Worm (Caenorhabditis elegans) whole organism, L4 larva: Measurements from ENCODE around the gene clec-160.
A peak's percentile ranks its signal among the peaks of the same experiment; 100 is the strongest.

ENCODE experiments used
- D1046.2 ChIP-seq: fragments of 200-800 bp; sonication (Bioruptor generic); IDR thresholded peaks from 2 replicates; pipeline ENCODE4 v1.3.6; 2022; ENCODE audit warnings: missing genetic modification characterization, missing compliant biosample characterization
- F10B5.3 ChIP-seq: sonication (generic microtip); optimal IDR thresholded peaks from 2 replicates; lab custom pipeline; 2016; ENCODE audit warnings: mild to moderate bottlenecking, missing genetic modification characterization, missing compliant biosample characterization
- F37D6.2 ChIP-seq: sonication (generic microtip); optimal IDR thresholded peaks from 2 replicates; lab custom pipeline; 2016; ENCODE audit warnings: mild to moderate bottlenecking, missing genetic modification characterization, missing compliant biosample characterization
- F44E2.7 ChIP-seq: fragments of 200-800 bp; sonication (Bioruptor generic); IDR thresholded peaks from 2 replicates; pipeline ENCODE4 v2.1.2; 2022; ENCODE audit warnings: missing genetic modification characterization, missing compliant biosample characterization
- T26A8.4 ChIP-seq: fragments of 200-800 bp; sonication (Bioruptor generic); IDR thresholded peaks from 2 replicates; pipeline ENCODE4 v1.3.6; 2022; ENCODE audit warnings: missing genetic modification characterization, missing compliant biosample characterization
- ZK337.2 ChIP-seq: fragments of 200-800 bp; sonication (Bioruptor generic); IDR thresholded peaks from 2 replicates; pipeline ENCODE4 v1.3.6; 2022; ENCODE audit warnings: missing genetic modification reagents, missing genetic modification characterization, missing compliant biosample characterization
- aly-2 ChIP-seq: sonication (generic microtip); optimal IDR thresholded peaks from 2 replicates; lab custom pipeline; 2018; ENCODE audit warnings: missing biosample characterization, missing genetic modification characterization
- arid-1 ChIP-seq: fragments of 200-800 bp; sonication (Bioruptor generic); conservative IDR thresholded peaks from 2 replicates; pipeline ENCODE4 v1.3.6; 2022; ENCODE audit warnings: missing genetic modification reagents, missing genetic modification characterization, missing compliant biosample characterization
- ceh-20 ChIP-seq: fragments of 200-800 bp; sonication (Bioruptor generic); IDR thresholded peaks from 2 replicates; pipeline ENCODE4 v1.3.6; 2022; ENCODE audit warnings: missing genetic modification reagents, missing genetic modification characterization, missing compliant biosample characterization
- ceh-44 ChIP-seq: fragments of 200-800 bp; sonication (Bioruptor generic); IDR thresholded peaks from 2 replicates; pipeline ENCODE4 v1.3.6; 2022; ENCODE audit warnings: missing genetic modification reagents, missing genetic modification characterization, missing compliant biosample characterization
- ceh-62 ChIP-seq: sonication (generic microtip); optimal IDR thresholded peaks from 2 replicates; lab custom pipeline; 2017; ENCODE audit warnings: missing biosample characterization, missing genetic modification characterization
- ces-1 ChIP-seq: fragments of 150-350 bp; sonication (generic microtip); optimal IDR thresholded peaks from 4 replicates; lab custom pipeline; 2014; ENCODE audit warnings: missing biosample characterization, missing genetic modification reagents, missing genetic modification characterization
- cey-2 ChIP-seq: sonication (generic microtip); optimal IDR thresholded peaks from 3 replicates; lab custom pipeline; 2017; ENCODE audit warnings: missing genetic modification characterization, mild to moderate bottlenecking, missing compliant biosample characterization, antibody characterized with exemption, borderline replicate concordance; ENCODE audit not compliant: insufficient read depth
- ctbp-1 ChIP-seq: fragments of 200-800 bp; sonication (Bioruptor generic); IDR thresholded peaks from 2 replicates; pipeline ENCODE4 v1.3.6; 2022; ENCODE audit warnings: missing genetic modification reagents, missing genetic modification characterization, missing compliant biosample characterization
- daf-16 ChIP-seq, 3 experiments: sonication (generic microtip); optimal IDR thresholded peaks; 2 replicates each; lab custom pipeline; 2016 to 2017; ENCODE audit warnings: missing genetic modification characterization in 3 of 3, missing genetic modification reagents in 3 of 3, mild to moderate bottlenecking in 2 of 3, missing compliant biosample characterization in 2 of 3, missing biosample characterization in 1 of 3, moderate library complexity in 1 of 3
- daf-19 ChIP-seq: fragments of 200-800 bp; sonication (Bioruptor generic); conservative IDR thresholded peaks from 2 replicates; pipeline ENCODE4 v1.3.6; 2022; ENCODE audit warnings: missing genetic modification characterization, missing compliant biosample characterization
- dmd-6 ChIP-seq: fragments of 200-800 bp; sonication (Bioruptor generic); IDR thresholded peaks from 2 replicates; pipeline ENCODE4 v1.3.6; 2022; ENCODE audit warnings: missing genetic modification reagents, missing genetic modification characterization, missing compliant biosample characterization
- dmd-9 ChIP-seq: fragments of 200-800 bp; sonication (Bioruptor generic); IDR thresholded peaks from 2 replicates; pipeline ENCODE4 v1.3.6; 2022; ENCODE audit warnings: missing genetic modification reagents, missing genetic modification characterization, missing compliant biosample characterization
- dpl-1 ChIP-seq: fragments of 150-350 bp; optimal IDR thresholded peaks from 2 replicates; lab custom pipeline; 2014; ENCODE audit warnings: missing biosample characterization, missing genetic modification reagents, missing genetic modification characterization
- egl-27 ChIP-seq: sonication (generic microtip); optimal IDR thresholded peaks from 3 replicates; lab custom pipeline; 2017; ENCODE audit warnings: missing biosample characterization, missing genetic modification reagents, missing genetic modification characterization
- fos-1 ChIP-seq: fragments of 150-350 bp; optimal IDR thresholded peaks from 2 replicates; lab custom pipeline; 2014; ENCODE audit warnings: missing biosample characterization, missing genetic modification characterization
- gei-8 ChIP-seq: fragments of 200-800 bp; sonication (Bioruptor generic); optimal IDR thresholded peaks from 2 replicates; lab custom pipeline; 2018; ENCODE audit warnings: mild to moderate bottlenecking, missing genetic modification characterization, missing compliant biosample characterization
- hif-1 ChIP-seq, 2 experiments: sonication (generic microtip); optimal IDR thresholded peaks; 2 replicates each; lab custom pipeline; 2016 to 2017; ENCODE audit warnings: missing compliant biosample characterization in 2 of 2, missing genetic modification characterization in 2 of 2, missing genetic modification reagents in 2 of 2, missing genotype in 2 of 2, mild to moderate bottlenecking in 1 of 2
- hlh-11 ChIP-seq: fragments of 200-800 bp; sonication (Bioruptor generic); optimal IDR thresholded peaks from 2 replicates; lab custom pipeline; 2018; ENCODE audit warnings: mild to moderate bottlenecking, missing genetic modification characterization, missing compliant biosample characterization
- hmg-1.1 ChIP-seq: fragments of 200-800 bp; sonication (Bioruptor generic); IDR thresholded peaks from 2 replicates; pipeline ENCODE4 v1.3.6; 2022; ENCODE audit warnings: missing genetic modification reagents, missing genetic modification characterization, missing compliant biosample characterization
- lin-15B ChIP-seq: fragments of 150-350 bp; sonication (generic microtip); optimal IDR thresholded peaks from 3 replicates; lab custom pipeline; 2014; ENCODE audit warnings: missing biosample characterization, missing genetic modification characterization
- lin-39 ChIP-seq: fragments of 150-350 bp; optimal IDR thresholded peaks from 2 replicates; lab custom pipeline; 2014; ENCODE audit warnings: missing biosample characterization, missing genetic modification reagents, missing genetic modification characterization
- lir-3 ChIP-seq: sonication (generic microtip); optimal IDR thresholded peaks from 2 replicates; lab custom pipeline; 2016; ENCODE audit warnings: mild to moderate bottlenecking, missing genetic modification characterization, missing compliant biosample characterization
- madf-5 ChIP-seq, 2 experiments: fragments of 200-800 bp; sonication (Bioruptor generic); IDR thresholded peaks; 2 replicates each; pipeline ENCODE4 v1.3.6; 2022; ENCODE audit warnings: missing compliant biosample characterization in 2 of 2, missing genetic modification characterization in 2 of 2
- mdl-1 ChIP-seq, 2 experiments: fragments of 150-350 bp in 1 of 2; sonication (generic microtip) in 1 of 2; optimal IDR thresholded peaks; 2 replicates each; lab custom pipeline; 2014 to 2017; ENCODE audit warnings: missing biosample characterization in 2 of 2, missing genetic modification characterization in 2 of 2
- nhr-10 ChIP-seq: fragments of 150-350 bp; optimal IDR thresholded peaks from 2 replicates; lab custom pipeline; 2014; ENCODE audit warnings: missing biosample characterization, missing genetic modification characterization
- nhr-111 ChIP-seq: fragments of 200-800 bp; sonication (Bioruptor generic); optimal IDR thresholded peaks from 2 replicates; lab custom pipeline; 2018; ENCODE audit warnings: mild to moderate bottlenecking, missing genetic modification characterization, missing compliant biosample characterization
- nhr-237 ChIP-seq: sonication (generic microtip); optimal IDR thresholded peaks from 2 replicates; lab custom pipeline; 2017; ENCODE audit warnings: missing biosample characterization, missing genetic modification characterization
- nhr-25 ChIP-seq: sonication (generic microtip); optimal IDR thresholded peaks from 2 replicates; lab custom pipeline; 2017; ENCODE audit warnings: missing genetic modification characterization, mild to moderate bottlenecking, missing compliant biosample characterization, antibody characterized with exemption, moderate library complexity, borderline replicate concordance; ENCODE audit not compliant: insufficient read depth
- nhr-41 ChIP-seq: fragments of 200-800 bp; sonication (Bioruptor generic); IDR thresholded peaks from 2 replicates; pipeline ENCODE4 v1.3.6; 2022; ENCODE audit warnings: missing genetic modification reagents, missing genetic modification characterization, missing compliant biosample characterization
- nhr-42 ChIP-seq: fragments of 200-800 bp; sonication (Bioruptor generic); IDR thresholded peaks from 2 replicates; pipeline ENCODE4 v1.3.6; 2022; ENCODE audit warnings: missing genetic modification characterization, missing compliant biosample characterization
- nhr-6 ChIP-seq: fragments of 150-350 bp; optimal IDR thresholded peaks from 2 replicates; lab custom pipeline; 2014; ENCODE audit warnings: missing biosample characterization, missing genetic modification characterization
- nhr-76 ChIP-seq: fragments of 150-350 bp; optimal IDR thresholded peaks from 2 replicates; lab custom pipeline; 2014; ENCODE audit warnings: missing biosample characterization, missing genetic modification characterization
- pha-4 ChIP-seq, 2 experiments: fragments of 150-350 bp in 1 of 2; fragments of 200-800 bp in 1 of 2; sonication (Bioruptor generic) in 1 of 2; IDR thresholded peaks in 1 of 2; optimal IDR thresholded peaks in 1 of 2; 2 replicates each; pipeline versions ENCODE4 v1.3.6 to Lab custom; 2014 to 2022; ENCODE audit warnings: missing genetic modification characterization in 2 of 2, missing genetic modification reagents in 2 of 2, missing biosample characterization in 1 of 2, missing compliant biosample characterization in 1 of 2
- rbr-2 ChIP-seq: sonication (generic microtip); optimal IDR thresholded peaks from 2 replicates; lab custom pipeline; 2016; ENCODE audit warnings: missing genotype, missing genetic modification characterization, missing compliant biosample characterization
- set-16 ChIP-seq: fragments of 200-800 bp; sonication (Bioruptor generic); IDR thresholded peaks from 2 replicates; pipeline ENCODE4 v1.3.6; 2022; ENCODE audit warnings: missing genetic modification reagents, missing genetic modification characterization, missing compliant biosample characterization
- snpc-1.2 ChIP-seq: fragments of 200-800 bp; sonication (Bioruptor generic); IDR thresholded peaks from 2 replicates; pipeline ENCODE4 v1.3.6; 2022; ENCODE audit warnings: missing genetic modification reagents, missing genetic modification characterization, missing compliant biosample characterization
- snpc-4 ChIP-seq: fragments of 150-350 bp; optimal IDR thresholded peaks from 2 replicates; lab custom pipeline; 2014; ENCODE audit warnings: missing biosample characterization, missing genetic modification characterization
- spr-1 ChIP-seq: sonication (generic microtip); optimal IDR thresholded peaks from 2 replicates; lab custom pipeline; 2016; ENCODE audit warnings: mild to moderate bottlenecking, missing genetic modification characterization, missing compliant biosample characterization
- tag-97 ChIP-seq: fragments of 200-800 bp; sonication (Bioruptor generic); IDR thresholded peaks from 2 replicates; pipeline ENCODE4 v1.3.6; 2022; ENCODE audit warnings: missing genetic modification characterization, missing compliant biosample characterization
- tra-1 ChIP-seq: fragments of 200-800 bp; sonication (Bioruptor generic); IDR thresholded peaks from 2 replicates; pipeline ENCODE4 v1.3.6; 2022; ENCODE audit warnings: missing genetic modification reagents, missing genetic modification characterization, missing compliant biosample characterization
- unc-39 ChIP-seq: sonication (generic microtip); optimal IDR thresholded peaks from 2 replicates; lab custom pipeline; 2017; ENCODE audit warnings: missing biosample characterization, missing genetic modification characterization
- unc-62 ChIP-seq, 3 experiments: fragments of 150-350 bp in 1 of 3; sonication (generic microtip); optimal IDR thresholded peaks in 2 of 3; peaks in 1 of 3; 1 replicate in 1 of 3; 2 replicates in 2 of 3; lab custom pipeline; 2014 to 2017; ENCODE audit warnings: missing biosample characterization in 3 of 3, missing genetic modification characterization in 3 of 3, missing genetic modification reagents in 3 of 3, missing genotype in 1 of 3

Gene clec-160

ce11 chrIII:8228916-8229315 lies 46.9 kb downstream of the clec-160 start:
- peak in 1 of 2 experiments; percentile 79 for TF ChIP-seq unc-62 (GFP tag; optimal IDR thresholded peaks at IDR 0.05 in 1 of 2; lab: Kevin White, UChicago)
- no peak for TF ChIP-seq unc-62 (tag; optimal IDR thresholded peaks at IDR 0.05; lab: Kevin White, UChicago)
- 0 out of 2 replicates have a peak, but pooled peaks have one; percentile 50 for TF ChIP-seq nhr-42 (GFP tag; lab: Robert Waterston, UW)
- TF ChIP-seq dmd-9 = no peak

ce11 chrIII:8227511-8227910 lies 48.3 kb downstream of the clec-160 start, which contains the start of gene fbxl-1:
Gene fbxl-1, plus strand, starts transcription at chrIII:8227830.
- TF ChIP-seq ceh-44 (GFP tag; lab: Robert Waterston, UW) (no peak), F37D6.2 (tag; lab: Kevin White, UChicago) (peak; percentile 73), gei-8 (GFP tag; lab: Kevin White, UChicago) (peak; percentile 5), mdl-1 (tag; optimal IDR thresholded peaks at IDR 0.05; lab: Kevin White, UChicago) (peak; percentile 67 to 97), F10B5.3 (tag; lab: Kevin White, UChicago) (no peak), rbr-2 (tag; lab: Kevin White, UChicago) (peak; percentile 87), T26A8.4 (GFP tag; lab: Robert Waterston, UW) (peak; percentile 60; the same call in 1 of the 2 replicates), cey-2 (tag; lab: Kevin White, UChicago) (no peak), lin-39 (peak; percentile 12), dmd-6 (GFP tag; lab: Robert Waterston, UW) (peak; percentile 86), daf-19 (GFP tag; lab: Robert Waterston, UW) (no peak), hif-1 (tag; optimal IDR thresholded peaks at IDR 0.05; lab: Kevin White, UChicago) (peak; percentile 16 to 84), tra-1 (GFP tag; lab: Robert Waterston, UW) (no peak), daf-16 (GFP tag; optimal IDR thresholded peaks at IDR 0.05; lab: Kevin White, UChicago) (no peak), daf-16 (tag; optimal IDR thresholded peaks at IDR 0.05; lab: Kevin White, UChicago) (peak; percentile 64), aly-2 (tag; lab: Kevin White, UChicago) (peak; percentile 28), fos-1 (no peak), unc-39 (tag; lab: Kevin White, UChicago) (no peak), ceh-62 (tag; lab: Kevin White, UChicago) (no peak), D1046.2 (GFP tag; lab: Robert Waterston, UW) (no peak), nhr-41 (GFP tag; lab: Robert Waterston, UW) (no peak), hlh-11 (peak; percentile 99), spr-1 (tag; lab: Kevin White, UChicago) (peak; percentile 36), hmg-1.1 (GFP tag; lab: Robert Waterston, UW) (peak; percentile 93), nhr-111 (GFP tag; lab: Kevin White, UChicago) (no peak), lir-3 (tag; lab: Kevin White, UChicago) (no peak), ces-1 (no peak), egl-27 (tag; lab: Kevin White, UChicago) (no peak), nhr-237 (tag; lab: Kevin White, UChicago) (no peak), dpl-1 (GFP tag; lab: Kevin White, UChicago) (peak; percentile 16), snpc-4 (tag; lab: Kevin White, UChicago) (no peak), tag-97 (GFP tag; lab: Robert Waterston, UW) (no peak), nhr-6 (tag; lab: Kevin White, UChicago) (peak; percentile 76), ctbp-1 (peak; percentile 78), lin-15B (tag; lab: Kevin White, UChicago) (no peak), arid-1 (GFP tag; lab: Robert Waterston, UW) (peak; percentile 64), ceh-20 (GFP tag; lab: Robert Waterston, UW) (peak; percentile 80), set-16 (GFP tag; lab: Robert Waterston, UW) (peak; percentile 89), ZK337.2 (GFP tag; lab: Robert Waterston, UW) (no peak), nhr-10 (no peak), nhr-76 (tag; lab: Kevin White, UChicago) (no peak), nhr-25 (tag; lab: Kevin White, UChicago) (no peak), madf-5 (GFP tag; IDR thresholded peaks at IDR 0.05; lab: Robert Waterston, UW) (no peak), F44E2.7 (GFP tag; lab: Robert Waterston, UW) (no peak), pha-4 (GFP tag; IDR thresholded peaks at IDR 0.05; lab: Robert Waterston, UW) (no peak; the same call in 1 of the 2 replicates), pha-4 (tag; optimal IDR thresholded peaks at IDR 0.05; lab: Kevin White, UChicago) (no peak), snpc-1.2 (GFP tag; lab: Robert Waterston, UW) (no peak)
